Fruit fly (Drosophila melanogaster) whole organism, embryonic: ENCODE data around the gene CG32040.

ENCODE experiments used
- B-H2 ChIP-seq: fragments of 200-800 bp; sonication (Bioruptor generic); optimal IDR thresholded peaks from 2 replicates; lab custom pipeline; 2018; ENCODE audit warnings: missing biosample characterization, mild to moderate bottlenecking, missing genetic modification characterization
- BtbVII ChIP-seq: fragments of 200-800 bp; sonication (Bioruptor generic); optimal IDR thresholded peaks from 3 replicates; lab custom pipeline; 2017; ENCODE audit warnings: missing biosample characterization, mild to moderate bottlenecking, missing genetic modification characterization
- CG10147 ChIP-seq: fragments of 200-800 bp; sonication (Bioruptor generic); optimal IDR thresholded peaks from 2 replicates; lab custom pipeline; 2019; ENCODE audit warnings: missing biosample characterization, mild to moderate bottlenecking, missing genetic modification characterization, moderate library complexity
- CG10543 ChIP-seq: fragments of 200-800 bp; sonication (Bioruptor generic); optimal IDR thresholded peaks from 3 replicates; lab custom pipeline; 2017; ENCODE audit warnings: missing biosample characterization, mild to moderate bottlenecking, missing genetic modification characterization, moderate library complexity
- CG12236 ChIP-seq: fragments of 200-800 bp; sonication (Bioruptor generic); optimal IDR thresholded peaks from 2 replicates; lab custom pipeline; 2016; ENCODE audit warnings: missing biosample characterization, missing genetic modification characterization
- CG14441 ChIP-seq: fragments of 200-800 bp; sonication (Bioruptor generic); IDR thresholded peaks from 2 replicates; pipeline ENCODE4 v1.3.6; 2022; ENCODE audit warnings: missing biosample characterization, missing genetic modification characterization
- CG17612 ChIP-seq: fragments of 200-800 bp; sonication (Bioruptor generic); IDR thresholded peaks from 2 replicates; pipeline ENCODE4 v1.3.6; 2022; ENCODE audit warnings: missing biosample characterization, missing genetic modification characterization
- CG18262 ChIP-seq: fragments of 200-800 bp; optimal IDR thresholded peaks from 3 replicates; lab custom pipeline; 2019; ENCODE audit warnings: missing biosample characterization, mild to moderate bottlenecking, missing genetic modification characterization, moderate library complexity
- CG34422 ChIP-seq: fragments of 200-800 bp; sonication (Bioruptor generic); IDR thresholded peaks from 3 replicates; pipeline ENCODE4 v1.3.6; 2022; ENCODE audit warnings: missing biosample characterization, missing genetic modification characterization
- CG3995 ChIP-seq: fragments of 200-800 bp; sonication (Bioruptor generic); optimal IDR thresholded peaks from 3 replicates; lab custom pipeline; 2016; ENCODE audit warnings: missing biosample characterization, missing genetic modification characterization
- CG6272 ChIP-seq: fragments of 200-800 bp; sonication (Bioruptor generic); IDR thresholded peaks from 2 replicates; pipeline ENCODE4 v1.3.6; 2022; ENCODE audit warnings: missing biosample characterization, missing genetic modification characterization
- CG8924 ChIP-seq: fragments of 200-800 bp; optimal IDR thresholded peaks from 3 replicates; lab custom pipeline; 2019; ENCODE audit warnings: missing biosample characterization, mild to moderate bottlenecking, missing genetic modification characterization, moderate library complexity
- CG9437 ChIP-seq: fragments of 200-800 bp; sonication (Bioruptor generic); optimal IDR thresholded peaks from 2 replicates; lab custom pipeline; 2018; ENCODE audit warnings: missing biosample characterization, mild to moderate bottlenecking, missing genetic modification characterization
- CG9797 ChIP-seq: fragments of 200-800 bp; sonication (Bioruptor generic); optimal IDR thresholded peaks from 3 replicates; lab custom pipeline; 2018; ENCODE audit warnings: missing biosample characterization, mild to moderate bottlenecking, missing genetic modification characterization
- Deaf1 ChIP-seq: fragments of 200-800 bp; optimal IDR thresholded peaks from 3 replicates; lab custom pipeline; 2019; ENCODE audit warnings: missing biosample characterization, mild to moderate bottlenecking, missing genetic modification characterization, moderate library complexity
- Doc3 ChIP-seq: fragments of 200-800 bp; sonication (Bioruptor generic); IDR thresholded peaks from 3 replicates; pipeline ENCODE4 v1.3.6; 2022; ENCODE audit warnings: missing biosample characterization, missing genetic modification characterization; ENCODE audit not compliant: partially characterized antibody
- Drgx ChIP-seq: fragments of 200-800 bp; sonication (Bioruptor generic); IDR thresholded peaks from 2 replicates; pipeline ENCODE4 v1.3.6; 2022; ENCODE audit warnings: missing biosample characterization, missing genetic modification characterization
- E2f1 ChIP-seq: fragments of 200-800 bp; sonication (Bioruptor generic); IDR thresholded peaks from 2 replicates; pipeline ENCODE4 v1.3.6; 2022; ENCODE audit warnings: missing biosample characterization, missing genetic modification characterization
- ERR ChIP-seq: fragments of 200-800 bp; sonication (Bioruptor generic); optimal IDR thresholded peaks from 2 replicates; lab custom pipeline; 2016; ENCODE audit warnings: missing biosample characterization, missing genetic modification characterization
- GATAe ChIP-seq: fragments of 200-800 bp; sonication (Bioruptor generic); conservative IDR thresholded peaks from 2 replicates; pipeline ENCODE4 v1.3.6; 2022; ENCODE audit warnings: missing biosample characterization, missing genetic modification characterization
- Lpt ChIP-seq: fragments of >200 bp; optimal IDR thresholded peaks from 2 replicates; lab custom pipeline; 2018; ENCODE audit warnings: missing biosample characterization, missing genetic modification characterization
- Med ChIP-seq: fragments of 200-800 bp; sonication (Bioruptor generic); peaks from one replicate; lab custom pipeline; 2016; ENCODE audit warnings: missing biosample characterization, missing genetic modification characterization, mild to moderate bottlenecking, inconsistent platforms, moderate library complexity
- Myb ChIP-seq: fragments of 200-800 bp; sonication (Bioruptor generic); optimal IDR thresholded peaks from 2 replicates; lab custom pipeline; 2016; ENCODE audit warnings: missing biosample characterization, missing genetic modification characterization
- NK7.1 ChIP-seq: fragments of 200-800 bp; sonication (Bioruptor generic); optimal IDR thresholded peaks from 3 replicates; lab custom pipeline; 2016; ENCODE audit warnings: missing biosample characterization, missing genetic modification characterization
- Nf-YC ChIP-seq: fragments of 200-800 bp; optimal IDR thresholded peaks from 3 replicates; lab custom pipeline; 2019; ENCODE audit warnings: missing biosample characterization, mild to moderate bottlenecking, missing genetic modification characterization, moderate library complexity
- PHDP ChIP-seq: fragments of 200-800 bp; sonication (Bioruptor generic); optimal IDR thresholded peaks from 3 replicates; lab custom pipeline; 2018; ENCODE audit warnings: missing biosample characterization, mild to moderate bottlenecking, missing genetic modification characterization, moderate library complexity
- Sry-β ChIP-seq: fragments of 200-800 bp; sonication (Bioruptor generic); optimal IDR thresholded peaks from 2 replicates; lab custom pipeline; 2018; ENCODE audit warnings: missing biosample characterization, mild to moderate bottlenecking, missing genetic modification characterization, moderate library complexity
- al ChIP-seq: fragments of 200-800 bp; sonication (Bioruptor generic); IDR thresholded peaks from 2 replicates; pipeline ENCODE4 v1.3.6; 2022; ENCODE audit warnings: missing biosample characterization, missing genetic modification characterization
- cad ChIP-seq: fragments of >200 bp; optimal IDR thresholded peaks from 2 replicates; lab custom pipeline; 2017; ENCODE audit warnings: missing biosample characterization, missing genetic modification characterization
- cas ChIP-seq: fragments of 200-800 bp; sonication (Bioruptor generic); IDR thresholded peaks from 2 replicates; pipeline ENCODE4 v1.3.6; 2022; ENCODE audit warnings: missing biosample characterization, missing genetic modification characterization
- chinmo ChIP-seq: fragments of 200-800 bp; sonication (Bioruptor generic); IDR thresholded peaks from 4 replicates; pipeline ENCODE4 v1.3.6; 2022; ENCODE audit warnings: missing biosample characterization, missing genetic modification characterization; ENCODE audit not compliant: partially characterized antibody
- corto ChIP-seq: fragments of 200-800 bp; sonication (Bioruptor generic); optimal IDR thresholded peaks from 2 replicates; lab custom pipeline; 2016; ENCODE audit warnings: missing biosample characterization, mild to moderate bottlenecking, missing genetic modification characterization, moderate library complexity
- crp ChIP-seq, 2 experiments: fragments of 200-800 bp; sonication (Bioruptor generic); optimal IDR thresholded peaks; 2 replicates in 1 of 2; 3 replicates in 1 of 2; lab custom pipeline; 2017; ENCODE audit warnings: missing biosample characterization in 2 of 2, missing genetic modification characterization in 2 of 2, mild to moderate bottlenecking in 1 of 2, moderate library complexity in 1 of 2
- danr ChIP-seq: fragments of 200-800 bp; sonication (Bioruptor generic); IDR thresholded peaks from 2 replicates; pipeline ENCODE4 v1.3.6; 2022; ENCODE audit warnings: missing biosample characterization, missing genetic modification characterization
- ewg ChIP-seq: fragments of 200-800 bp; sonication (Bioruptor generic); optimal IDR thresholded peaks from 3 replicates; lab custom pipeline; 2017; ENCODE audit warnings: mild to moderate bottlenecking, missing biosample characterization, missing genetic modification reagents, missing genetic modification characterization
- hbn ChIP-seq: fragments of 200-800 bp; sonication (Bioruptor generic); IDR thresholded peaks from 2 replicates; pipeline ENCODE4 v1.3.6; 2022; ENCODE audit warnings: missing biosample characterization, missing genetic modification characterization; ENCODE audit not compliant: partially characterized antibody
- insv ChIP-seq, 2 experiments: fragments of 200-800 bp; sonication (Bioruptor generic); optimal IDR thresholded peaks; 3 replicates each; lab custom pipeline; 2016 to 2018; ENCODE audit warnings: missing biosample characterization in 2 of 2, missing genetic modification characterization in 2 of 2
- ken ChIP-seq: fragments of 200-800 bp; sonication (Bioruptor generic); IDR thresholded peaks from 3 replicates; pipeline ENCODE4 v1.3.6; 2022; ENCODE audit warnings: missing biosample characterization, missing genetic modification characterization
- maf-S ChIP-seq: fragments of 200-800 bp; sonication (Bioruptor generic); optimal IDR thresholded peaks from 2 replicates; lab custom pipeline; 2016; ENCODE audit warnings: missing biosample characterization, missing genetic modification characterization
- nom ChIP-seq: fragments of 200-800 bp; sonication (Bioruptor generic); optimal IDR thresholded peaks from 2 replicates; lab custom pipeline; 2017; ENCODE audit warnings: missing biosample characterization, missing genetic modification characterization, mild to moderate bottlenecking, moderate library complexity, missing genetic modification reagents
- slbo ChIP-seq: fragments of 200-800 bp; sonication (Bioruptor generic); IDR thresholded peaks from 2 replicates; pipeline ENCODE4 v1.3.6; 2022; ENCODE audit warnings: missing biosample characterization, missing genetic modification characterization
- sna ChIP-seq: fragments of 200-800 bp; sonication (Bioruptor generic); IDR thresholded peaks from 2 replicates; pipeline ENCODE4 v1.3.6; 2022; ENCODE audit warnings: missing biosample characterization, missing genetic modification characterization; ENCODE audit not compliant: partially characterized antibody
- twi ChIP-seq: fragments of 200-800 bp; optimal IDR thresholded peaks from 2 replicates; lab custom pipeline; 2019; ENCODE audit warnings: missing biosample characterization, mild to moderate bottlenecking, missing genetic modification characterization, moderate library complexity
- zen2 ChIP-seq: fragments of 200-800 bp; sonication (Bioruptor generic); IDR thresholded peaks from 3 replicates; pipeline ENCODE4 v1.3.6; 2022; ENCODE audit warnings: missing biosample characterization, missing genetic modification characterization; ENCODE audit not compliant: partially characterized antibody

Gene CG32040

DNA sequence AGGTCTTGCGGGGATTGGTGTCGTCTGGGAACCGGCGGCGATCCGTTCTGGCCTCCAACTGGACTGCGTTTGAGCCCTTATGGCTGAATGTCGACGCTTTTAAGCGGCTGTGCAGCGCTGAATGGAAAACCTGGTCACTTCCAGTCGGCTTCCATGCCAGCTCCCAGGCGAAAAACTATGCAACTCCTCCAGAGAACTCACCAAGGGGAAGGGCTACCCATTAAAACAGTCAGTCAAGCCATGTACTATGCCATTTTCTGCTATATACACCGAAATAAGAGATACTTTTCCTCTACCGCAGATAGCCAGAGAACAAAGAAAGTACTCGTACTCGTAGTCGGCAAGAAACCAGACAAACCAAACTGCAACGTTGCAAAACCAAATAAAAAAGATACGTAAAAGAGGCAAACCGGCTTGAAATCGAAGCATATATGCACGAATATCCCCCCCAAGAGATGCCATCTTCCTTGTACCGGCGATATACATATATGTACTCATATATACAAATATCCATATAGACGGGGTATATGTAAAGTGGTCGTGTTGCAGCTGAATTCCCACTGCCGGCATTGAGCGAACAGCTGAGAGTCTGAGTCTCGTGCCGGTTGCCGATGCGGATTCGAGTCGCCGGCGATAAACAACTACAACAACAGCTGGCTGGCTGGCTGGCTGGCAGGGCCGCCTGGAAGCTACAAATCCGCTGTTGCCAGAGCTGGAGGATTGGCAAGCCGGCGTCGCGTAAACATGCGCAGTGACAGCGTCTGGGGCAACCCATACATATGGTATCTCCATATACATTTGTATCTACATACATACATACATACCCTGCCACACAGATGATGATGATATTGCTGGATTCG, 25.9 kb downstream of the CG32040 start, which contains the start of gene Hsp67Ba:
TSS of gene Hsp67Ba (minus strand) at position 51 of the 860 bp plus-strand sequence.
- TF ChIP-seq ewg = peak; percentile 56
- TF ChIP-seq CG12236 (GFP tag; lab: Kevin White, UChicago) = no peak
- no peak for TF ChIP-seq CG14441 (GFP tag; lab: Robert Waterston, UW)
- TF ChIP-seq CG3995 (GFP tag; lab: Kevin White, UChicago) = no peak
- TF ChIP-seq GATAe (GFP tag; lab: Robert Waterston, UW) = no peak
- TF ChIP-seq al (GFP tag; lab: Robert Waterston, UW) = no peak
- TF ChIP-seq Deaf1 (tag; lab: Kevin White, UChicago) = peak; percentile 53
- no peak for TF ChIP-seq CG10147 (GFP tag; lab: Kevin White, UChicago)
- TF ChIP-seq danr (GFP tag; lab: Robert Waterston, UW) = no peak
- TF ChIP-seq cas (GFP tag; lab: Robert Waterston, UW) = no peak
- TF ChIP-seq chinmo = no peak
- TF ChIP-seq ERR (GFP tag; lab: Kevin White, UChicago) = no peak
- no peak for TF ChIP-seq maf-S (GFP tag; lab: Kevin White, UChicago)
- TF ChIP-seq CG6272 (GFP tag; lab: Robert Waterston, UW) = no peak
- TF ChIP-seq B-H2 = peak; percentile 24
- TF ChIP-seq CG9437 (GFP tag; lab: Kevin White, UChicago) = no peak
- no peak for TF ChIP-seq CG18262 (tag; lab: Kevin White, UChicago)
- no peak for TF ChIP-seq Myb (GFP tag; lab: Kevin White, UChicago)
- TF ChIP-seq ken (GFP tag; lab: Robert Waterston, UW) = no peak
- TF ChIP-seq sna (GFP tag; lab: Robert Waterston, UW) = no peak
- TF ChIP-seq CG17612 (GFP tag; lab: Robert Waterston, UW) = no peak
- TF ChIP-seq insv (GFP tag; optimal IDR thresholded peaks at IDR 0.05; lab: Kevin White, UChicago) = no peak
- no peak for TF ChIP-seq zen2
- no peak for TF ChIP-seq cad (GFP tag; lab: Kevin White, UChicago)
- TF ChIP-seq Med (GFP tag; lab: Kevin White, UChicago) = peak; percentile 50
- peak in 1 of 2 experiments; percentile 39 for TF ChIP-seq crp (GFP tag; optimal IDR thresholded peaks at IDR 0.05; lab: Kevin White, UChicago)
- TF ChIP-seq PHDP (tag; lab: Kevin White, UChicago) = no peak
- no peak for TF ChIP-seq hbn
- no peak for TF ChIP-seq NK7.1 (GFP tag; lab: Kevin White, UChicago)
- no peak for TF ChIP-seq slbo
- TF ChIP-seq CG9797 (GFP tag; lab: Kevin White, UChicago) = no peak
- TF ChIP-seq Lpt (GFP tag; lab: Kevin White, UChicago) = no peak
- TF ChIP-seq Nf-YC (tag; lab: Kevin White, UChicago) = peak; percentile 34
- peak; percentile 58 for TF ChIP-seq twi
- peak; percentile 17 for TF ChIP-seq CG10543 (GFP tag; lab: Kevin White, UChicago)
- TF ChIP-seq Drgx (GFP tag; lab: Robert Waterston, UW) = peak; percentile 29; the same call in 1 of the 2 replicates
- no peak for TF ChIP-seq BtbVII
- peak; percentile 49 for TF ChIP-seq nom
- TF ChIP-seq corto = peak; percentile 47
- peak; percentile 60; the same call in 1 of the 3 replicates for TF ChIP-seq CG34422 (GFP tag; lab: Robert Waterston, UW)
- TF ChIP-seq CG8924 (tag; lab: Kevin White, UChicago) = no peak
- TF ChIP-seq E2f1 = no peak
- TF ChIP-seq Sry-β (GFP tag; lab: Kevin White, UChicago) = no peak
- TF ChIP-seq Doc3 (GFP tag; lab: Robert Waterston, UW) = no peak
- TF ChIP-seq, all 482 proteins: peak for 12
